Worm (Caenorhabditis elegans) whole organism, mixed stage, embryonic: ENCODE results near the gene F21G4.3.

Experiments
- M03D4.4 ChIP-seq: sonication (generic microtip); optimal IDR thresholded peaks from 2 replicates; lab custom pipeline; 2017; ENCODE audit warnings: mild to moderate bottlenecking, missing genetic modification characterization, missing compliant biosample characterization
- bed-3 ChIP-seq: fragments of 200-800 bp; sonication (Bioruptor generic); optimal IDR thresholded peaks from 3 replicates; lab custom pipeline; 2018; ENCODE audit warnings: mild to moderate bottlenecking, missing genetic modification characterization, moderate library complexity, missing compliant biosample characterization
- ceh-39 ChIP-seq: fragments of 150-350 bp; optimal IDR thresholded peaks from 2 replicates; lab custom pipeline; 2014; ENCODE audit warnings: missing biosample characterization, missing genetic modification characterization
- ceh-43 ChIP-seq: fragments of 200-800 bp; sonication (Bioruptor generic); optimal IDR thresholded peaks from 2 replicates; lab custom pipeline; 2018; ENCODE audit warnings: mild to moderate bottlenecking, missing genetic modification characterization, moderate library complexity, missing compliant biosample characterization
- ceh-83 ChIP-seq: fragments of 200-800 bp; sonication (Bioruptor generic); optimal IDR thresholded peaks from 2 replicates; lab custom pipeline; 2018; ENCODE audit warnings: mild to moderate bottlenecking, missing genetic modification characterization, missing compliant biosample characterization
- ces-1 ChIP-seq: fragments of 150-350 bp; optimal IDR thresholded peaks from 2 replicates; lab custom pipeline; 2014; ENCODE audit warnings: missing biosample characterization, missing genetic modification reagents, missing genetic modification characterization
- cnd-1 ChIP-seq: fragments of 200-800 bp; sonication (Bioruptor generic); optimal IDR thresholded peaks from 2 replicates; lab custom pipeline; 2018; ENCODE audit warnings: mild to moderate bottlenecking, missing genetic modification characterization, missing compliant biosample characterization
- drap-1 ChIP-seq: fragments of 200-800 bp; sonication (Bioruptor generic); optimal IDR thresholded peaks from 3 replicates; lab custom pipeline; 2018; ENCODE audit warnings: mild to moderate bottlenecking, missing genetic modification characterization, missing compliant biosample characterization
- elt-1 ChIP-seq: sonication (generic microtip); optimal IDR thresholded peaks from 2 replicates; lab custom pipeline; 2017; ENCODE audit warnings: missing genetic modification characterization, mild to moderate bottlenecking, missing compliant biosample characterization, antibody characterized with exemption, moderate library complexity, borderline replicate concordance; ENCODE audit not compliant: insufficient read depth
- elt-3 ChIP-seq: fragments of 150-350 bp; optimal IDR thresholded peaks from 2 replicates; lab custom pipeline; 2014; ENCODE audit warnings: missing biosample characterization, missing genetic modification characterization
- flh-1 ChIP-seq: fragments of 200-800 bp; sonication (Bioruptor generic); optimal IDR thresholded peaks from 2 replicates; lab custom pipeline; 2018; ENCODE audit warnings: mild to moderate bottlenecking, missing genetic modification characterization, moderate library complexity, missing compliant biosample characterization
- ham-2 ChIP-seq: fragments of 200-800 bp; sonication (Bioruptor generic); optimal IDR thresholded peaks from 2 replicates; lab custom pipeline; 2018; ENCODE audit warnings: mild to moderate bottlenecking, missing genetic modification characterization, missing compliant biosample characterization
- hlh-1 ChIP-seq: fragments of 150-350 bp; optimal IDR thresholded peaks from 2 replicates; lab custom pipeline; 2014; ENCODE audit warnings: missing biosample characterization, missing genetic modification reagents, missing genetic modification characterization
- lin-13 ChIP-seq: fragments of 150-350 bp; optimal IDR thresholded peaks from 2 replicates; lab custom pipeline; 2014; ENCODE audit warnings: missing biosample characterization, missing genetic modification characterization
- lin-32 ChIP-seq: fragments of 200-800 bp; sonication (Bioruptor generic); optimal IDR thresholded peaks from 2 replicates; lab custom pipeline; 2018; ENCODE audit warnings: mild to moderate bottlenecking, missing genetic modification characterization, missing compliant biosample characterization
- lsy-2 ChIP-seq: fragments of 150-350 bp; optimal IDR thresholded peaks from 2 replicates; lab custom pipeline; 2014; ENCODE audit warnings: missing biosample characterization, missing genetic modification characterization
- mab-5 ChIP-seq: fragments of 150-350 bp; optimal IDR thresholded peaks from 2 replicates; lab custom pipeline; 2014; ENCODE audit warnings: missing biosample characterization, missing genetic modification characterization
- mep-1 ChIP-seq: fragments of 150-350 bp; optimal IDR thresholded peaks from 2 replicates; lab custom pipeline; 2017; ENCODE audit warnings: missing biosample characterization, missing genetic modification reagents, missing genetic modification characterization, inconsistent platforms
- mls-2 ChIP-seq: sonication (generic microtip); optimal IDR thresholded peaks from 2 replicates; lab custom pipeline; 2016; ENCODE audit warnings: mild to moderate bottlenecking, missing genetic modification characterization, moderate library complexity, missing compliant biosample characterization
- nhr-12 ChIP-seq: fragments of 150-350 bp; optimal IDR thresholded peaks from 2 replicates; lab custom pipeline; 2014; ENCODE audit warnings: missing biosample characterization, missing genetic modification characterization
- nhr-2 ChIP-seq: fragments of 150-350 bp; optimal IDR thresholded peaks from 2 replicates; lab custom pipeline; 2014; ENCODE audit warnings: missing biosample characterization, missing genetic modification characterization
- nhr-237 ChIP-seq: fragments of 150-350 bp; optimal IDR thresholded peaks from 2 replicates; lab custom pipeline; 2014; ENCODE audit warnings: missing biosample characterization, missing genetic modification characterization
- nhr-28 ChIP-seq: fragments of 150-350 bp; optimal IDR thresholded peaks from 2 replicates; lab custom pipeline; 2014; ENCODE audit warnings: missing biosample characterization, missing genetic modification characterization
- nhr-76 ChIP-seq: sonication (generic microtip); optimal IDR thresholded peaks from 2 replicates; lab custom pipeline; 2017; ENCODE audit warnings: missing biosample characterization, missing genetic modification characterization
- pha-4 ChIP-seq: fragments of 150-350 bp; optimal IDR thresholded peaks from 2 replicates; lab custom pipeline; 2018; ENCODE audit warnings: missing biosample characterization, missing genetic modification reagents, missing genetic modification characterization
- sem-2 ChIP-seq: fragments of 200-800 bp; sonication (Bioruptor generic); optimal IDR thresholded peaks from 2 replicates; lab custom pipeline; 2018; ENCODE audit warnings: mild to moderate bottlenecking, missing genetic modification characterization, missing compliant biosample characterization
- snpc-4 ChIP-seq: fragments of 150-350 bp; optimal IDR thresholded peaks from 2 replicates; lab custom pipeline; 2014; ENCODE audit warnings: missing biosample characterization, missing genetic modification characterization
- sptf-1 ChIP-seq: sonication (generic microtip); optimal IDR thresholded peaks from 2 replicates; lab custom pipeline; 2017; ENCODE audit warnings: mild to moderate bottlenecking, missing genetic modification characterization, moderate library complexity, missing compliant biosample characterization
- tbx-8 ChIP-seq: fragments of 200-800 bp; sonication (Bioruptor generic); optimal IDR thresholded peaks from 2 replicates; lab custom pipeline; 2018; ENCODE audit warnings: mild to moderate bottlenecking, missing genetic modification characterization, moderate library complexity, missing compliant biosample characterization
- unc-120 ChIP-seq: sonication (generic microtip); optimal IDR thresholded peaks from 2 replicates; lab custom pipeline; 2017; ENCODE audit warnings: missing genetic modification characterization, missing compliant biosample characterization; ENCODE audit not compliant: poor library complexity, severe bottlenecking
- unc-39 ChIP-seq: fragments of 150-350 bp; optimal IDR thresholded peaks from 2 replicates; lab custom pipeline; 2014; ENCODE audit warnings: missing biosample characterization, missing genetic modification characterization
- zip-8 ChIP-seq: fragments of 150-350 bp; optimal IDR thresholded peaks from 2 replicates; lab custom pipeline; 2014; ENCODE audit warnings: missing biosample characterization, missing genetic modification characterization
- ztf-11 ChIP-seq: fragments of 150-350 bp; optimal IDR thresholded peaks from 2 replicates; lab custom pipeline; 2014; ENCODE audit warnings: missing biosample characterization, missing genetic modification characterization

F21G4.3 gene

DNA sequence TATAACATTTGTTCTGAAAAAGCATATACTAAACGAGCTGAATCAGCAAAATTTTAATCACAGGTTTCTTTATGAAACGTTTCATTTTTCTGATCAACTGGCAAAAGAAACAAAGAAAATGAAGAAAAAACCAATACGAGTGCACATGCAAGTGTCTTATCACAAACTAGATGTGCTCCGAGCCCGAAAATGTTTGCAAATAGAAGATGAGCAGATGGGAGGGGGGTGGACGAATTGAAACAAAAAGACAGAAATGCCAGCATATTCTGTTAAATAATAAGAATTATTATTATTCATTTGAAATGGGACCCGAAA is 39.0 kb downstream of the F21G4.3 start:
- TF ChIP-seq ham-2 (GFP tag; lab: Kevin White, UChicago): no peak
- TF ChIP-seq mab-5 (tag; lab: Kevin White, UChicago): no peak
- TF ChIP-seq sptf-1: no peak
- no peak for TF ChIP-seq nhr-2 (tag; lab: Kevin White, UChicago)
- no peak for TF ChIP-seq unc-39 (tag; lab: Kevin White, UChicago)
- TF ChIP-seq ces-1: no peak
- TF ChIP-seq tbx-8 (GFP tag; lab: Kevin White, UChicago): no peak
- no peak for TF ChIP-seq ceh-83
- no peak for TF ChIP-seq sem-2 (GFP tag; lab: Kevin White, UChicago)
- no peak for TF ChIP-seq pha-4 (tag; lab: Kevin White, UChicago)
- no peak for TF ChIP-seq snpc-4 (tag; lab: Kevin White, UChicago)
- TF ChIP-seq elt-3 (tag; lab: Kevin White, UChicago): no peak
- TF ChIP-seq flh-1 (GFP tag; lab: Kevin White, UChicago): no peak
- TF ChIP-seq mls-2 (tag; lab: Kevin White, UChicago): no peak
- TF ChIP-seq ceh-39: no peak
- TF ChIP-seq lin-32: no peak
- no peak for TF ChIP-seq nhr-237 (tag; lab: Kevin White, UChicago)
- TF ChIP-seq bed-3 (GFP tag; lab: Kevin White, UChicago): no peak
- TF ChIP-seq cnd-1 (tag; lab: Kevin White, UChicago): no peak

DNA sequence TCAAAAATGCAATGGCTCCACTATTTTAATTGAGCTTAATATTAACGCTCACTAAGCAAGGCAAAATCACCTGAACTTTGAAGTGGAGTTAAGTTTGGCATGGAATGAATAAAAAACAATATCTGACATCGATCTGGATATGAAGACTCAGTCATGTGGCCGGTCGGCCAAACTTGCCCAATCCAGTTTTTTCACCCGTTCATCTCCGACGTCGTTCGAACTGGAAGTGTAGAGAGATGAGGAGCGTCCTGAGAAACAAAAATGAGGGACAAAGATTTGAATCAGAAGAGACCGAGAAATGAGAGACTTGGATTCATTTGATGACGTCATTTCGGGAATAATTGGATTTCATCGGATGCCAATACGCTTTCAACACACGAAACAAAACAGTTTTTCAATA is 43.1 kb downstream of the F21G4.3 start:
- TF ChIP-seq lsy-2 (tag; lab: Kevin White, UChicago) (no peak), bed-3 (GFP tag; lab: Kevin White, UChicago) (no peak), nhr-76 (no peak), zip-8 (peak; percentile 20), snpc-4 (tag; lab: Kevin White, UChicago) (no peak)

ce11 chrX:9938537-9938936 is 43.6 kb downstream of the F21G4.3 start, which contains the start of the genes C17G1.5 and C17G1.14:
Gene C17G1.5, plus strand, starts transcription at chrX:9938802.
Gene C17G1.14, plus strand, starts transcription at chrX:9938813.
- TF ChIP-seq mep-1 (no peak), unc-120 (tag; lab: Kevin White, UChicago) (no peak), lin-13 (tag; lab: Kevin White, UChicago) (no peak), ces-1 (no peak), lin-32 (no peak), nhr-76 (no peak), elt-1 (tag; lab: Kevin White, UChicago) (no peak), ceh-83 (no peak), ceh-39 (no peak), nhr-2 (tag; lab: Kevin White, UChicago) (no peak), ceh-43 (GFP tag; lab: Kevin White, UChicago) (no peak), elt-3 (tag; lab: Kevin White, UChicago) (no peak), sptf-1 (no peak), nhr-28 (no peak), nhr-237 (tag; lab: Kevin White, UChicago) (no peak), snpc-4 (tag; lab: Kevin White, UChicago) (no peak)

ce11 chrX:9940524-9940923 is 45.6 kb downstream of the F21G4.3 start:
- no peak for TF ChIP-seq nhr-76
- TF ChIP-seq mls-2 (tag; lab: Kevin White, UChicago): no peak
- no peak for TF ChIP-seq ceh-83
- TF ChIP-seq sptf-1: no peak
- TF ChIP-seq nhr-237 (tag; lab: Kevin White, UChicago): no peak
- no peak for TF ChIP-seq ztf-11
- TF ChIP-seq hlh-1 (tag; lab: Kevin White, UChicago): no peak
- TF ChIP-seq unc-39 (tag; lab: Kevin White, UChicago): no peak
- no peak for TF ChIP-seq ceh-39
- no peak for TF ChIP-seq unc-120 (tag; lab: Kevin White, UChicago)
- TF ChIP-seq ham-2 (GFP tag; lab: Kevin White, UChicago): no peak
- TF ChIP-seq mep-1: no peak
- no peak for TF ChIP-seq snpc-4 (tag; lab: Kevin White, UChicago)
- no peak for TF ChIP-seq mab-5 (tag; lab: Kevin White, UChicago)
- no peak for TF ChIP-seq nhr-12 (tag; lab: Kevin White, UChicago)

DNA sequence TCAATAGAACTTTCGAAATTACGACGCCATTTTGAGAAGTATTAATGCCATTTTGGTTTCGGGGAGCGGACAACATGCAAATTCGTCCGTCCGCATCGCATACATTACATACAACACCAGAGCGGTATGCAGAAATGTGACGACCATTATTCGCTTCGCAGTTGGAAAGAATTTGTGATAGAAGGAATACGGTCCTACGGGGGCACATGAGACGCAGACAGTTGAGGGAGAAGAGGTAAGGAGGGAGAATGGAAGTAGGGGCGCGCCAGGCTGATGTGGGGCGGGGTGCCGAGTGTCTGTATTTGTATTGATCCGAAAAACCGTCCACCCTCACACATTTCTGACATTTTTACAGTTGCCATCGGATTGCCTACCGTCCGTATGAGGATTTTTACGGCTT is 46.4 kb downstream of the F21G4.3 start:
- TF ChIP-seq nhr-28: no peak
- no peak for TF ChIP-seq ztf-11
- TF ChIP-seq ceh-39: no peak
- TF ChIP-seq nhr-2 (tag; lab: Kevin White, UChicago): no peak
- TF ChIP-seq mls-2 (tag; lab: Kevin White, UChicago): no peak
- TF ChIP-seq lsy-2 (tag; lab: Kevin White, UChicago): no peak
- TF ChIP-seq ceh-43 (GFP tag; lab: Kevin White, UChicago): no peak
- TF ChIP-seq pha-4 (tag; lab: Kevin White, UChicago): no peak
- TF ChIP-seq elt-1 (tag; lab: Kevin White, UChicago): no peak
- TF ChIP-seq drap-1 (GFP tag; lab: Kevin White, UChicago): no peak
- TF ChIP-seq lin-13 (tag; lab: Kevin White, UChicago): no peak
- TF ChIP-seq mab-5 (tag; lab: Kevin White, UChicago): no peak
- no peak for TF ChIP-seq hlh-1 (tag; lab: Kevin White, UChicago)
- TF ChIP-seq zip-8: no peak
- TF ChIP-seq flh-1 (GFP tag; lab: Kevin White, UChicago): no peak
- TF ChIP-seq bed-3 (GFP tag; lab: Kevin White, UChicago): no peak
- TF ChIP-seq ces-1: no peak
- no peak for TF ChIP-seq nhr-12 (tag; lab: Kevin White, UChicago)
- TF ChIP-seq mep-1: no peak
- TF ChIP-seq M03D4.4: no peak
